Worm (Caenorhabditis elegans) whole organism, L4 larva: ENCODE results near the gene dct-5.
A peak's percentile ranks its signal among the peaks of the same experiment; 100 is the strongest.

Experiments
- F44E2.7 ChIP-seq: fragments of 200-800 bp; sonication (Bioruptor generic); IDR thresholded peaks from 2 replicates; pipeline ENCODE4 v2.1.2; 2022; ENCODE audit warnings: missing genetic modification characterization, missing compliant biosample characterization
- F49E8.2 ChIP-seq: sonication (generic microtip); optimal IDR thresholded peaks from 2 replicates; lab custom pipeline; 2016; ENCODE audit warnings: missing compliant biosample characterization, mild to moderate bottlenecking, missing genetic modification characterization, borderline replicate concordance
- Y105C5A.15 ChIP-seq: fragments of 200-800 bp; sonication (Bioruptor generic); IDR thresholded peaks from 2 replicates; pipeline ENCODE4 v1.3.6; 2022; ENCODE audit warnings: missing genetic modification characterization, missing compliant biosample characterization
- Y48G9A.11 ChIP-seq: fragments of 200-800 bp; sonication (Bioruptor generic); IDR thresholded peaks from 2 replicates; pipeline ENCODE4 v1.3.6; 2022; ENCODE audit warnings: missing genetic modification reagents, missing genetic modification characterization, missing compliant biosample characterization
- Y75B8A.6 ChIP-seq: fragments of 200-800 bp; sonication (Bioruptor generic); IDR thresholded peaks from 2 replicates; pipeline ENCODE4 v1.3.6; 2022; ENCODE audit warnings: missing genetic modification reagents, missing genetic modification characterization, missing compliant biosample characterization
- ZK337.2 ChIP-seq: fragments of 200-800 bp; sonication (Bioruptor generic); IDR thresholded peaks from 2 replicates; pipeline ENCODE4 v1.3.6; 2022; ENCODE audit warnings: missing genetic modification reagents, missing genetic modification characterization, missing compliant biosample characterization
- aha-1 ChIP-seq: fragments of 150-350 bp; peaks from one replicate; lab custom pipeline; 2014; ENCODE audit warnings: missing biosample characterization, missing genetic modification characterization
- aly-2 ChIP-seq: sonication (generic microtip); optimal IDR thresholded peaks from 2 replicates; lab custom pipeline; 2018; ENCODE audit warnings: missing biosample characterization, missing genetic modification characterization
- ceh-20 ChIP-seq: fragments of 200-800 bp; sonication (Bioruptor generic); IDR thresholded peaks from 2 replicates; pipeline ENCODE4 v1.3.6; 2022; ENCODE audit warnings: missing genetic modification reagents, missing genetic modification characterization, missing compliant biosample characterization
- ceh-32 ChIP-seq: sonication (generic microtip); optimal IDR thresholded peaks from 2 replicates; lab custom pipeline; 2016; ENCODE audit warnings: mild to moderate bottlenecking, missing genetic modification characterization, missing compliant biosample characterization; ENCODE audit not compliant: poor library complexity
- ceh-62 ChIP-seq: sonication (generic microtip); optimal IDR thresholded peaks from 2 replicates; lab custom pipeline; 2017; ENCODE audit warnings: missing biosample characterization, missing genetic modification characterization
- ces-1 ChIP-seq: fragments of 150-350 bp; sonication (generic microtip); optimal IDR thresholded peaks from 4 replicates; lab custom pipeline; 2014; ENCODE audit warnings: missing biosample characterization, missing genetic modification reagents, missing genetic modification characterization
- ctbp-1 ChIP-seq: fragments of 200-800 bp; sonication (Bioruptor generic); IDR thresholded peaks from 2 replicates; pipeline ENCODE4 v1.3.6; 2022; ENCODE audit warnings: missing genetic modification reagents, missing genetic modification characterization, missing compliant biosample characterization
- daf-12 ChIP-seq: fragments of 150-350 bp; optimal IDR thresholded peaks from 2 replicates; lab custom pipeline; 2014; ENCODE audit warnings: missing biosample characterization, missing genetic modification reagents, missing genetic modification characterization
- daf-19 ChIP-seq: fragments of 200-800 bp; sonication (Bioruptor generic); conservative IDR thresholded peaks from 2 replicates; pipeline ENCODE4 v1.3.6; 2022; ENCODE audit warnings: missing genetic modification characterization, missing compliant biosample characterization
- daf-8 ChIP-seq: fragments of 200-800 bp; sonication (Bioruptor generic); IDR thresholded peaks from 2 replicates; pipeline ENCODE4 v1.3.6; 2022; ENCODE audit warnings: missing genetic modification characterization, missing compliant biosample characterization
- dmd-6 ChIP-seq: fragments of 200-800 bp; sonication (Bioruptor generic); IDR thresholded peaks from 2 replicates; pipeline ENCODE4 v1.3.6; 2022; ENCODE audit warnings: missing genetic modification reagents, missing genetic modification characterization, missing compliant biosample characterization
- dmd-9 ChIP-seq: fragments of 200-800 bp; sonication (Bioruptor generic); IDR thresholded peaks from 2 replicates; pipeline ENCODE4 v1.3.6; 2022; ENCODE audit warnings: missing genetic modification reagents, missing genetic modification characterization, missing compliant biosample characterization
- dpl-1 ChIP-seq: fragments of 150-350 bp; optimal IDR thresholded peaks from 2 replicates; lab custom pipeline; 2014; ENCODE audit warnings: missing biosample characterization, missing genetic modification reagents, missing genetic modification characterization
- fkh-10 ChIP-seq: fragments of 150-350 bp; optimal IDR thresholded peaks from 2 replicates; lab custom pipeline; 2014; ENCODE audit warnings: missing biosample characterization, missing genetic modification reagents, missing genetic modification characterization
- fos-1 ChIP-seq: fragments of 150-350 bp; optimal IDR thresholded peaks from 2 replicates; lab custom pipeline; 2014; ENCODE audit warnings: missing biosample characterization, missing genetic modification characterization
- jun-1 ChIP-seq: fragments of 150-350 bp; optimal IDR thresholded peaks from 2 replicates; lab custom pipeline; 2014; ENCODE audit warnings: missing biosample characterization, missing genetic modification reagents, missing genetic modification characterization
- lim-7 ChIP-seq: fragments of 200-800 bp; sonication (Bioruptor generic); IDR thresholded peaks from 2 replicates; pipeline ENCODE4 v1.3.6; 2022; ENCODE audit warnings: missing genetic modification characterization, missing compliant biosample characterization
- lin-13 ChIP-seq: fragments of 150-350 bp; optimal IDR thresholded peaks from 2 replicates; lab custom pipeline; 2014; ENCODE audit warnings: missing biosample characterization, missing genetic modification reagents, missing genetic modification characterization
- lin-38 ChIP-seq: fragments of 200-800 bp; sonication (Bioruptor generic); IDR thresholded peaks from 2 replicates; pipeline ENCODE4 v1.3.6; 2022; ENCODE audit warnings: missing genetic modification reagents, missing genetic modification characterization, missing compliant biosample characterization
- lir-3 ChIP-seq: sonication (generic microtip); optimal IDR thresholded peaks from 2 replicates; lab custom pipeline; 2016; ENCODE audit warnings: mild to moderate bottlenecking, missing genetic modification characterization, missing compliant biosample characterization
- lsy-2 ChIP-seq, 2 experiments: fragments of 150-350 bp in 1 of 2; sonication (generic microtip) in 1 of 2; optimal IDR thresholded peaks; 2 replicates each; lab custom pipeline; 2014 to 2017; ENCODE audit warnings: missing biosample characterization in 2 of 2, missing genetic modification characterization in 2 of 2
- madf-5 ChIP-seq, 2 experiments: fragments of 200-800 bp; sonication (Bioruptor generic); IDR thresholded peaks; 2 replicates each; pipeline ENCODE4 v1.3.6; 2022; ENCODE audit warnings: missing compliant biosample characterization in 2 of 2, missing genetic modification characterization in 2 of 2
- madf-9 ChIP-seq: fragments of 200-800 bp; sonication (Bioruptor generic); conservative IDR thresholded peaks from 2 replicates; pipeline ENCODE4 v1.3.6; 2022; ENCODE audit warnings: missing genetic modification reagents, missing genetic modification characterization, missing compliant biosample characterization
- mep-1 ChIP-seq: fragments of 150-350 bp; sonication (generic microtip); optimal IDR thresholded peaks from 3 replicates; lab custom pipeline; 2014; ENCODE audit warnings: missing biosample characterization, missing genetic modification characterization
- mes-2 ChIP-seq: sonication (generic microtip); optimal IDR thresholded peaks from 2 replicates; lab custom pipeline; 2016; ENCODE audit warnings: missing genotype, mild to moderate bottlenecking, missing genetic modification characterization, missing compliant biosample characterization; ENCODE audit not compliant: poor library complexity, severe bottlenecking
- nhr-10 ChIP-seq: fragments of 150-350 bp; optimal IDR thresholded peaks from 2 replicates; lab custom pipeline; 2014; ENCODE audit warnings: missing biosample characterization, missing genetic modification characterization
- nhr-237 ChIP-seq: sonication (generic microtip); optimal IDR thresholded peaks from 2 replicates; lab custom pipeline; 2017; ENCODE audit warnings: missing biosample characterization, missing genetic modification characterization
- nhr-25 ChIP-seq: sonication (generic microtip); optimal IDR thresholded peaks from 2 replicates; lab custom pipeline; 2017; ENCODE audit warnings: missing genetic modification characterization, mild to moderate bottlenecking, missing compliant biosample characterization, antibody characterized with exemption, moderate library complexity, borderline replicate concordance; ENCODE audit not compliant: insufficient read depth
- nhr-28 ChIP-seq: fragments of 150-350 bp; optimal IDR thresholded peaks from 2 replicates; lab custom pipeline; 2014; ENCODE audit warnings: missing biosample characterization, missing genetic modification characterization
- nhr-42 ChIP-seq: fragments of 200-800 bp; sonication (Bioruptor generic); IDR thresholded peaks from 2 replicates; pipeline ENCODE4 v1.3.6; 2022; ENCODE audit warnings: missing genetic modification characterization, missing compliant biosample characterization
- nhr-48 ChIP-seq: sonication (generic microtip); optimal IDR thresholded peaks from 2 replicates; lab custom pipeline; 2016; ENCODE audit warnings: mild to moderate bottlenecking, missing genetic modification characterization, missing compliant biosample characterization
- nhr-6 ChIP-seq: fragments of 150-350 bp; optimal IDR thresholded peaks from 2 replicates; lab custom pipeline; 2014; ENCODE audit warnings: missing biosample characterization, missing genetic modification characterization
- nhr-77 ChIP-seq: fragments of 150-350 bp; optimal IDR thresholded peaks from 2 replicates; lab custom pipeline; 2014; ENCODE audit warnings: missing biosample characterization, missing genetic modification characterization
- pha-4 ChIP-seq, 2 experiments: fragments of 150-350 bp in 1 of 2; fragments of 200-800 bp in 1 of 2; sonication (Bioruptor generic) in 1 of 2; IDR thresholded peaks in 1 of 2; optimal IDR thresholded peaks in 1 of 2; 2 replicates each; pipeline versions ENCODE4 v1.3.6 to Lab custom; 2014 to 2022; ENCODE audit warnings: missing genetic modification characterization in 2 of 2, missing genetic modification reagents in 2 of 2, missing biosample characterization in 1 of 2, missing compliant biosample characterization in 1 of 2
- php-3 ChIP-seq: fragments of 200-800 bp; sonication (Bioruptor generic); IDR thresholded peaks from 2 replicates; pipeline ENCODE4 v1.3.6; 2022; ENCODE audit warnings: missing genetic modification reagents, missing genetic modification characterization, missing compliant biosample characterization
- saeg-2 ChIP-seq: fragments of 200-800 bp; sonication (Bioruptor generic); IDR thresholded peaks from 2 replicates; pipeline ENCODE4 v1.3.6; 2022; ENCODE audit warnings: missing genetic modification reagents, missing genetic modification characterization, missing compliant biosample characterization
- sdz-12 ChIP-seq: fragments of 200-800 bp; sonication (Bioruptor generic); optimal IDR thresholded peaks from 2 replicates; lab custom pipeline; 2018; ENCODE audit warnings: mild to moderate bottlenecking, missing genetic modification characterization, missing compliant biosample characterization
- snpc-4 ChIP-seq: fragments of 150-350 bp; optimal IDR thresholded peaks from 2 replicates; lab custom pipeline; 2014; ENCODE audit warnings: missing biosample characterization, missing genetic modification characterization
- spr-1 ChIP-seq: sonication (generic microtip); optimal IDR thresholded peaks from 2 replicates; lab custom pipeline; 2016; ENCODE audit warnings: mild to moderate bottlenecking, missing genetic modification characterization, missing compliant biosample characterization
- spr-3 ChIP-seq: fragments of 200-800 bp; sonication (Bioruptor generic); optimal IDR thresholded peaks from 2 replicates; lab custom pipeline; 2018; ENCODE audit warnings: mild to moderate bottlenecking, missing genetic modification characterization, missing compliant biosample characterization
- unc-39 ChIP-seq: sonication (generic microtip); optimal IDR thresholded peaks from 2 replicates; lab custom pipeline; 2017; ENCODE audit warnings: missing biosample characterization, missing genetic modification characterization
- zfp-2 ChIP-seq: sonication (generic microtip); optimal IDR thresholded peaks from 2 replicates; lab custom pipeline; 2016; ENCODE audit warnings: mild to moderate bottlenecking, missing genetic modification characterization, missing compliant biosample characterization
- zip-2 ChIP-seq: fragments of 150-350 bp; optimal IDR thresholded peaks from 2 replicates; lab custom pipeline; 2014; ENCODE audit warnings: missing biosample characterization, missing genetic modification characterization
- ztf-11 ChIP-seq: fragments of 150-350 bp; optimal IDR thresholded peaks from 2 replicates; lab custom pipeline; 2014; ENCODE audit warnings: missing biosample characterization, missing genetic modification characterization
- ztf-7 ChIP-seq: fragments of 150-350 bp; optimal IDR thresholded peaks from 2 replicates; lab custom pipeline; 2014; ENCODE audit warnings: missing biosample characterization, missing genetic modification characterization

Gene dct-5

ce11 chrII:5389831-5390323 lies 46.9 kb downstream of the dct-5 start, which contains the start of gene ndx-6 (continued):
- TF ChIP-seq dmd-6 (GFP tag; lab: Robert Waterston, UW): peak; percentile 61
- TF ChIP-seq ztf-11: no peak
- no peak for TF ChIP-seq php-3 (GFP tag; lab: Robert Waterston, UW)
- TF ChIP-seq fos-1 (tag; lab: Kevin White, UChicago): no peak
- 0 out of 2 replicates have a peak, but pooled peaks have one; percentile 42 for TF ChIP-seq dmd-9 (GFP tag; lab: Robert Waterston, UW)
- peak; percentile 73 to 94 for TF ChIP-seq lsy-2 (tag; optimal IDR thresholded peaks at IDR 0.05; lab: Kevin White, UChicago)
- peak; percentile 76 for TF ChIP-seq nhr-25 (tag; lab: Kevin White, UChicago)
- no peak for TF ChIP-seq zip-2 (tag; lab: Kevin White, UChicago)
- TF ChIP-seq jun-1: peak; percentile 26
- TF ChIP-seq madf-5 (GFP tag; IDR thresholded peaks at IDR 0.05; lab: Robert Waterston, UW): no peak
- TF ChIP-seq spr-1 (tag; lab: Kevin White, UChicago): peak; percentile 66
- no peak for TF ChIP-seq daf-8 (GFP tag; lab: Robert Waterston, UW)
- no peak for TF ChIP-seq F49E8.2 (tag; lab: Kevin White, UChicago)
- TF ChIP-seq mes-2: peak; percentile 91
- no peak for TF ChIP-seq Y48G9A.11 (GFP tag; lab: Robert Waterston, UW)
- TF ChIP-seq unc-39 (tag; lab: Kevin White, UChicago): no peak
- TF ChIP-seq aly-2 (tag; lab: Kevin White, UChicago): no peak
- TF ChIP-seq Y75B8A.6 (GFP tag; lab: Robert Waterston, UW): no peak
- no peak for TF ChIP-seq ceh-62
- no peak; the same call in 1 of the 2 replicates for TF ChIP-seq pha-4 (GFP tag; IDR thresholded peaks at IDR 0.05; lab: Robert Waterston, UW)
- peak; percentile 64 for TF ChIP-seq pha-4 (tag; optimal IDR thresholded peaks at IDR 0.05; lab: Kevin White, UChicago)
- no peak for TF ChIP-seq zfp-2 (tag; lab: Kevin White, UChicago)
- TF ChIP-seq nhr-10 (tag; lab: Kevin White, UChicago): no peak
- TF ChIP-seq daf-19 (GFP tag; lab: Robert Waterston, UW): peak; percentile 53; the same call in 1 of the 2 replicates
- TF ChIP-seq ztf-7 (tag; lab: Kevin White, UChicago): peak; percentile 43
- TF ChIP-seq lir-3 (tag; lab: Kevin White, UChicago): no peak
- TF ChIP-seq ZK337.2 (GFP tag; lab: Robert Waterston, UW): no peak
- no peak for TF ChIP-seq daf-12 (tag; lab: Kevin White, UChicago)
- TF ChIP-seq saeg-2 (GFP tag; lab: Robert Waterston, UW): no peak
- TF ChIP-seq lin-38: peak; percentile 86
- TF ChIP-seq snpc-4 (tag; lab: Kevin White, UChicago): no peak
- peak; percentile 42 for TF ChIP-seq aha-1 (tag; lab: Kevin White, UChicago)
- TF ChIP-seq Y105C5A.15: no peak
- TF ChIP-seq F44E2.7 (GFP tag; lab: Robert Waterston, UW): no peak
- TF ChIP-seq lim-7: no peak
- no peak for TF ChIP-seq nhr-237 (tag; lab: Kevin White, UChicago)
- TF ChIP-seq nhr-77: peak; percentile 88
- TF ChIP-seq nhr-48 (tag; lab: Kevin White, UChicago): peak; percentile 67
- peak; percentile 35; the same call in 1 of the 2 replicates for TF ChIP-seq madf-9
- TF ChIP-seq lin-13: peak; percentile 64
- peak; percentile 61 for TF ChIP-seq nhr-6
- TF ChIP-seq ctbp-1 (GFP tag; lab: Robert Waterston, UW): 0 out of 2 replicates have a peak, but pooled peaks have one; percentile 23
- peak; percentile 58; the same call in 1 of the 2 replicates for TF ChIP-seq ceh-20 (GFP tag; lab: Robert Waterston, UW)
- TF ChIP-seq mep-1 (tag; lab: Kevin White, UChicago): peak; percentile 86
- no peak for TF ChIP-seq ceh-32 (tag; lab: Kevin White, UChicago)
- no peak for TF ChIP-seq fkh-10 (GFP tag; lab: Kevin White, UChicago)
- no peak for TF ChIP-seq ces-1 (GFP tag; lab: Kevin White, UChicago)
- 0 out of 2 replicates have a peak, but pooled peaks have one; percentile 64 for TF ChIP-seq nhr-42 (GFP tag; lab: Robert Waterston, UW)
- peak; percentile 49 for TF ChIP-seq nhr-28
- TF ChIP-seq spr-3 (GFP tag; lab: Kevin White, UChicago): peak; percentile 18
- peak; percentile 99 for TF ChIP-seq dpl-1 (GFP tag; lab: Kevin White, UChicago)
- TF ChIP-seq sdz-12 (GFP tag; lab: Kevin White, UChicago): no peak
